Worm (Caenorhabditis elegans) whole organism, L2 larva: ENCODE data around the gene rps-5.

ENCODE experiments used
- F13H6.1 ChIP-seq: sonication (generic microtip); optimal IDR thresholded peaks from 2 replicates; lab custom pipeline; 2016; ENCODE audit warnings: missing genetic modification characterization, missing compliant biosample characterization
- aly-2 ChIP-seq: fragments of 150-350 bp; optimal IDR thresholded peaks from 2 replicates; lab custom pipeline; 2014; ENCODE audit warnings: missing biosample characterization, missing genetic modification characterization
- ama-1 ChIP-seq: fragments of 150-350 bp; optimal IDR thresholded peaks from 2 replicates; lab custom pipeline; 2018; ENCODE audit warnings: inconsistent platforms
- blmp-1 ChIP-seq: sonication (generic microtip); optimal IDR thresholded peaks from 2 replicates; lab custom pipeline; 2017; ENCODE audit warnings: missing genetic modification characterization, mild to moderate bottlenecking, missing compliant biosample characterization, antibody characterized with exemption, moderate library complexity; ENCODE audit not compliant: insufficient read depth
- ceh-82 ChIP-seq: fragments of 150-350 bp; optimal IDR thresholded peaks from 2 replicates; lab custom pipeline; 2014; ENCODE audit warnings: missing biosample characterization, missing genetic modification characterization
- egl-27 ChIP-seq: sonication (generic microtip); optimal IDR thresholded peaks from 3 replicates; lab custom pipeline; 2017; ENCODE audit warnings: missing biosample characterization, missing genetic modification reagents, missing genetic modification characterization
- elt-3 ChIP-seq: sonication (generic microtip); optimal IDR thresholded peaks from 2 replicates; lab custom pipeline; 2017; ENCODE audit warnings: missing biosample characterization, missing genetic modification characterization
- fos-1 ChIP-seq: fragments of 150-350 bp; optimal IDR thresholded peaks from 2 replicates; lab custom pipeline; 2014; ENCODE audit warnings: missing biosample characterization, missing genetic modification characterization
- nhr-11 ChIP-seq: fragments of 150-350 bp; optimal IDR thresholded peaks from 2 replicates; lab custom pipeline; 2014; ENCODE audit warnings: missing biosample characterization, missing genetic modification characterization
- nhr-237 ChIP-seq: fragments of 150-350 bp; optimal IDR thresholded peaks from 2 replicates; lab custom pipeline; 2014; ENCODE audit warnings: missing biosample characterization, missing genetic modification characterization
- peb-1 ChIP-seq: fragments of 150-350 bp; optimal IDR thresholded peaks from 2 replicates; lab custom pipeline; 2014; ENCODE audit warnings: missing biosample characterization, missing genetic modification characterization
- sem-4 ChIP-seq: fragments of 150-350 bp; optimal IDR thresholded peaks from 2 replicates; lab custom pipeline; 2014; ENCODE audit warnings: missing biosample characterization, missing genetic modification reagents, missing genetic modification characterization
- sma-3 ChIP-seq: sonication (generic microtip); optimal IDR thresholded peaks from 2 replicates; lab custom pipeline; 2016; ENCODE audit warnings: missing genetic modification reagents, missing genetic modification characterization, missing compliant biosample characterization
- sma-9 ChIP-seq, 2 experiments: fragments of 150-350 bp in 1 of 2; sonication (generic microtip) in 1 of 2; optimal IDR thresholded peaks; 2 replicates each; lab custom pipeline; 2014 to 2016; ENCODE audit warnings: missing genetic modification characterization in 2 of 2, mild to moderate bottlenecking in 1 of 2, missing biosample characterization in 1 of 2, missing compliant biosample characterization in 1 of 2, missing genetic modification reagents in 1 of 2, moderate library complexity in 1 of 2

- TF ChIP-seq ceh-82 (tag; lab: Kevin White, UChicago) (no peak), sem-4 (tag; lab: Kevin White, UChicago) (no peak), egl-27 (no peak), sma-3 (GFP tag; lab: Kevin White, UChicago) (no peak), aly-2 (tag; lab: Kevin White, UChicago) (no peak), ama-1 (no peak), F13H6.1 (tag; lab: Kevin White, UChicago) (no peak), sma-9 (GFP tag; optimal IDR thresholded peaks at IDR 0.05; lab: Kevin White, UChicago) (no peak), sma-9 (tag; optimal IDR thresholded peaks at IDR 0.05; lab: Kevin White, UChicago) (no peak), elt-3 (tag; lab: Kevin White, UChicago) (no peak), peb-1 (tag; lab: Kevin White, UChicago) (no peak), nhr-237 (tag; lab: Kevin White, UChicago) (no peak), blmp-1 (tag; lab: Kevin White, UChicago) (no peak), nhr-11 (tag; lab: Kevin White, UChicago) (no peak), fos-1 (tag; lab: Kevin White, UChicago) (no peak)
Observed at ce11 chrIV:11148788-11149366, 38.0 kb upstream of the rps-5 start.
